Fruit fly (Drosophila melanogaster): Measurements from ENCODE around the gene CG8281.

DNA sequence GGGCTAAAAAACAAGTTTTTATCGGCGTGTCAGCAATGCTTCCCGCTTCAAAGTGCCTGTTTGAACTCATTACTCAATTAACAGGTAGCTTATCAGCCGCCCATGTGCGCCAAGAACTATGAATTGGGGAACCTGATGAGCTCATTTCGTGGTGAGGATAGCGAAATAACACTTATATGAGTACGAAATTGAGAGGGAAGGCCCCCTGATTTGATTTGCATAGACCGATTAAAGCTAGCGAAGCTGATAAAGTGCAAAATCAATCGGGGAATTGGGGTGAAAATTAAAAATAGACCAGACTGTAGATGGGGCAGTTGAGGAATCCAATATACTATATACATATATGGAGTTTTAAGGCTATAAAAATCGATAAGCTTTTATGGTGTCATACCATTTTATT, 21.9 kb downstream of the CG8281 start:
- TF ChIP-seq usp (GFP tag; optimal IDR thresholded peaks at IDR 0.05) (no peak), pan (optimal IDR thresholded peaks at IDR 0.05) (no peak)

Measured in whole organism.